Fruit fly (Drosophila melanogaster) whole organism, prepupa: Measurements from ENCODE around the gene Sec24CD.

Source experiments
- CG10631 ChIP-seq: fragments of 200-800 bp; sonication (Bioruptor generic); optimal IDR thresholded peaks from 2 replicates; lab custom pipeline; 2016; ENCODE audit warnings: missing biosample characterization, missing genetic modification characterization
- CG10669 ChIP-seq: fragments of 200-800 bp; sonication (Bioruptor generic); optimal IDR thresholded peaks from 3 replicates; lab custom pipeline; 2018; ENCODE audit warnings: missing biosample characterization, mild to moderate bottlenecking, missing genetic modification characterization, moderate library complexity
- CG11294 ChIP-seq: fragments of 200-800 bp; sonication (Bioruptor generic); IDR thresholded peaks from 2 replicates; pipeline ENCODE4 v1.3.6; 2022; ENCODE audit warnings: missing biosample characterization, missing genetic modification characterization
- CG11762 ChIP-seq: fragments of 200-800 bp; sonication (Bioruptor generic); optimal IDR thresholded peaks from 3 replicates; lab custom pipeline; 2016; ENCODE audit warnings: missing biosample characterization, missing genetic modification characterization; ENCODE audit not compliant: insufficient read depth
- CG11902 ChIP-seq: fragments of 200-800 bp; sonication (Bioruptor generic); optimal IDR thresholded peaks from 3 replicates; lab custom pipeline; 2016; ENCODE audit warnings: missing biosample characterization, missing genetic modification characterization
- CG15336 ChIP-seq: fragments of 200-800 bp; sonication (Bioruptor generic); IDR thresholded peaks from 2 replicates; pipeline ENCODE4 v1.3.6; 2022; ENCODE audit warnings: missing biosample characterization, missing genetic modification characterization
- CG1621 ChIP-seq: fragments of 200-800 bp; sonication (Bioruptor generic); optimal IDR thresholded peaks from 3 replicates; lab custom pipeline; 2018; ENCODE audit warnings: missing biosample characterization, mild to moderate bottlenecking, missing genetic modification characterization
- CG16779 ChIP-seq: fragments of 200-800 bp; sonication (Bioruptor generic); optimal IDR thresholded peaks from 3 replicates; lab custom pipeline; 2017; ENCODE audit warnings: missing biosample characterization, mild to moderate bottlenecking, missing genetic modification characterization
- CG3032 ChIP-seq: fragments of 200-800 bp; optimal IDR thresholded peaks from 2 replicates; lab custom pipeline; 2019; ENCODE audit warnings: missing biosample characterization, mild to moderate bottlenecking, missing genetic modification characterization, moderate library complexity
- CG31627 ChIP-seq: fragments of 200-800 bp; sonication (Bioruptor generic); optimal IDR thresholded peaks from 3 replicates; lab custom pipeline; 2016; ENCODE audit warnings: missing biosample characterization, missing genetic modification characterization
- CG32006 ChIP-seq: fragments of 200-800 bp; sonication (Bioruptor generic); optimal IDR thresholded peaks from 3 replicates; lab custom pipeline; 2017; ENCODE audit warnings: missing biosample characterization, mild to moderate bottlenecking, missing genetic modification characterization
- CG3919 ChIP-seq: fragments of 200-800 bp; sonication (Bioruptor generic); optimal IDR thresholded peaks from 3 replicates; lab custom pipeline; 2016; ENCODE audit warnings: missing biosample characterization, missing genetic modification characterization
- CG4318 ChIP-seq: fragments of 200-800 bp; sonication (Bioruptor generic); optimal IDR thresholded peaks from 3 replicates; lab custom pipeline; 2017; ENCODE audit warnings: missing biosample characterization, mild to moderate bottlenecking, missing genetic modification characterization
- CG6163 ChIP-seq: fragments of 200-800 bp; sonication (Bioruptor generic); IDR thresholded peaks from 3 replicates; pipeline ENCODE4 v1.3.6; 2022; ENCODE audit warnings: missing biosample characterization, missing genetic modification characterization
- CG6276 ChIP-seq: fragments of 200-800 bp; sonication (Bioruptor generic); optimal IDR thresholded peaks from 2 replicates; lab custom pipeline; 2017; ENCODE audit warnings: missing biosample characterization, mild to moderate bottlenecking, missing genetic modification characterization
- CG6792 ChIP-seq: fragments of 200-800 bp; sonication (Bioruptor generic); optimal IDR thresholded peaks from 3 replicates; lab custom pipeline; 2016; ENCODE audit warnings: missing biosample characterization, missing genetic modification characterization
- CG6808 ChIP-seq: fragments of 200-800 bp; sonication (Bioruptor generic); optimal IDR thresholded peaks from 3 replicates; lab custom pipeline; 2017; ENCODE audit warnings: missing biosample characterization, missing genetic modification characterization, mild to moderate bottlenecking, moderate library complexity, missing genetic modification reagents
- CG6854 ChIP-seq: fragments of 200-800 bp; sonication (Bioruptor generic); optimal IDR thresholded peaks from 2 replicates; lab custom pipeline; 2017; ENCODE audit warnings: missing biosample characterization, mild to moderate bottlenecking, missing genetic modification characterization
- CG7368 ChIP-seq: fragments of 200-800 bp; sonication (Bioruptor generic); optimal IDR thresholded peaks from 3 replicates; lab custom pipeline; 2016; ENCODE audit warnings: missing biosample characterization, missing genetic modification characterization
- CG8119 ChIP-seq: fragments of 200-800 bp; sonication (Bioruptor generic); IDR thresholded peaks from 3 replicates; pipeline ENCODE4 v1.3.6; 2022; ENCODE audit warnings: missing biosample characterization, missing genetic modification characterization
- CG8319 ChIP-seq: fragments of 200-800 bp; sonication (Bioruptor generic); optimal IDR thresholded peaks from 3 replicates; lab custom pipeline; 2016; ENCODE audit warnings: missing biosample characterization, missing genetic modification characterization
- CG8632 ChIP-seq: fragments of 200-800 bp; sonication (Bioruptor generic); optimal IDR thresholded peaks from 3 replicates; lab custom pipeline; 2016; ENCODE audit warnings: missing biosample characterization, missing genetic modification characterization
- CG9139 ChIP-seq: fragments of 200-800 bp; sonication (Bioruptor generic); optimal IDR thresholded peaks from 3 replicates; lab custom pipeline; 2017; ENCODE audit warnings: missing biosample characterization, mild to moderate bottlenecking, missing genetic modification characterization
- Eip75B ChIP-seq: fragments of 200-800 bp; sonication (Bioruptor generic); optimal IDR thresholded peaks from 3 replicates; lab custom pipeline; 2016; ENCODE audit warnings: missing biosample characterization, missing genetic modification characterization
- Eip78C ChIP-seq: fragments of 200-800 bp; sonication (Bioruptor generic); peaks from one replicate; lab custom pipeline; 2016; ENCODE audit warnings: missing biosample characterization, missing genetic modification characterization
- Eip93F ChIP-seq: fragments of 200-800 bp; sonication (Bioruptor generic); optimal IDR thresholded peaks from 2 replicates; lab custom pipeline; 2016; ENCODE audit warnings: missing biosample characterization, mild to moderate bottlenecking, missing genetic modification characterization
- Ets96B ChIP-seq: fragments of 200-800 bp; optimal IDR thresholded peaks from 2 replicates; lab custom pipeline; 2019; ENCODE audit warnings: missing biosample characterization, mild to moderate bottlenecking, missing genetic modification characterization, moderate library complexity
- Gug ChIP-seq: fragments of 200-800 bp; sonication (Bioruptor generic); IDR thresholded peaks from 2 replicates; pipeline ENCODE4 v1.3.6; 2022; ENCODE audit warnings: missing biosample characterization, missing genetic modification characterization
- Hr38 ChIP-seq: sonication (Bioruptor generic); optimal IDR thresholded peaks from 2 replicates; lab custom pipeline; 2016; ENCODE audit warnings: missing biosample characterization, missing genetic modification characterization
- Hr4 ChIP-seq: fragments of 200-800 bp; sonication (Bioruptor generic); optimal IDR thresholded peaks from 3 replicates; lab custom pipeline; 2016; ENCODE audit warnings: missing biosample characterization, missing genetic modification characterization
- Lpt ChIP-seq: fragments of 200-800 bp; sonication (Bioruptor generic); optimal IDR thresholded peaks from 3 replicates; lab custom pipeline; 2016; ENCODE audit warnings: missing biosample characterization, missing genetic modification characterization
- Met ChIP-seq: fragments of 200-800 bp; sonication (Bioruptor generic); optimal IDR thresholded peaks from 3 replicates; lab custom pipeline; 2016; ENCODE audit warnings: missing biosample characterization, missing genetic modification characterization
- Smox ChIP-seq: fragments of 200-800 bp; sonication (Bioruptor generic); optimal IDR thresholded peaks from 3 replicates; lab custom pipeline; 2016; ENCODE audit warnings: missing biosample characterization, missing genetic modification characterization
- Sox102F ChIP-seq: fragments of 200-800 bp; sonication (Bioruptor generic); optimal IDR thresholded peaks from 2 replicates; lab custom pipeline; 2016; ENCODE audit warnings: missing biosample characterization, mild to moderate bottlenecking, missing genetic modification characterization
- Sox14 ChIP-seq: fragments of 200-800 bp; sonication (Bioruptor generic); optimal IDR thresholded peaks from 3 replicates; lab custom pipeline; 2016; ENCODE audit warnings: missing biosample characterization, missing genetic modification characterization
- Sox15 ChIP-seq: fragments of 200-800 bp; sonication (Bioruptor generic); optimal IDR thresholded peaks from 3 replicates; lab custom pipeline; 2016; ENCODE audit warnings: missing biosample characterization, missing genetic modification characterization
- achi ChIP-seq: fragments of 200-800 bp; sonication (Bioruptor generic); optimal IDR thresholded peaks from 3 replicates; lab custom pipeline; 2016; ENCODE audit warnings: missing biosample characterization, missing genetic modification characterization
- dac ChIP-seq: fragments of 200-800 bp; sonication (Bioruptor generic); optimal IDR thresholded peaks from 2 replicates; lab custom pipeline; 2017; ENCODE audit warnings: missing biosample characterization, mild to moderate bottlenecking, missing genetic modification characterization
- dsx ChIP-seq: fragments of 200-800 bp; optimal IDR thresholded peaks from 3 replicates; lab custom pipeline; 2019; ENCODE audit warnings: missing biosample characterization, mild to moderate bottlenecking, missing genetic modification characterization, moderate library complexity; ENCODE audit not compliant: poor library complexity, severe bottlenecking
- eg ChIP-seq: fragments of 200-800 bp; sonication (Bioruptor generic); IDR thresholded peaks from 3 replicates; pipeline ENCODE4 v1.3.6; 2022; ENCODE audit warnings: missing biosample characterization, missing genetic modification characterization
- esn ChIP-seq: fragments of 200-800 bp; sonication (Bioruptor generic); optimal IDR thresholded peaks from 2 replicates; lab custom pipeline; 2016; ENCODE audit warnings: missing biosample characterization, mild to moderate bottlenecking, missing genetic modification characterization, moderate library complexity
- fd85E ChIP-seq: fragments of 200-800 bp; sonication (Bioruptor generic); optimal IDR thresholded peaks from 3 replicates; lab custom pipeline; 2016; ENCODE audit warnings: missing biosample characterization, missing genetic modification characterization
- fkh ChIP-seq: fragments of 200-800 bp; sonication (Bioruptor generic); optimal IDR thresholded peaks from 3 replicates; lab custom pipeline; 2017; ENCODE audit warnings: missing biosample characterization, mild to moderate bottlenecking, missing genetic modification characterization, moderate library complexity
- lz ChIP-seq: fragments of 200-800 bp; sonication (Bioruptor generic); optimal IDR thresholded peaks from 3 replicates; lab custom pipeline; 2016; ENCODE audit warnings: missing biosample characterization, missing genetic modification characterization
- pdm3 ChIP-seq: fragments of 200-800 bp; sonication (Bioruptor generic); optimal IDR thresholded peaks from 3 replicates; lab custom pipeline; 2016; ENCODE audit warnings: missing biosample characterization, missing genetic modification characterization
- ss ChIP-seq, 2 experiments: fragments of 200-800 bp; sonication (Bioruptor generic); optimal IDR thresholded peaks; 2 replicates in 1 of 2; 3 replicates in 1 of 2; lab custom pipeline; 2017 to 2018; ENCODE audit warnings: mild to moderate bottlenecking in 2 of 2, missing biosample characterization in 2 of 2, missing genetic modification characterization in 2 of 2, moderate library complexity in 1 of 2
- svp ChIP-seq: fragments of 200-800 bp; sonication (Bioruptor generic); peaks from one replicate; lab custom pipeline; 2016; ENCODE audit warnings: missing biosample characterization, missing genetic modification characterization
- vri ChIP-seq: fragments of 200-800 bp; sonication (Bioruptor generic); optimal IDR thresholded peaks from 3 replicates; lab custom pipeline; 2016; ENCODE audit warnings: missing biosample characterization, mild to moderate bottlenecking, missing genetic modification characterization

Gene Sec24CD

dm6 chr2L:2201107-2201561 is 35.5 kb downstream of the Sec24CD start (continued):
- TF ChIP-seq CG10631 (peak; percentile 94), achi (peak; percentile 90), CG9139 (GFP tag; lab: Kevin White, UChicago) (peak; percentile 65), CG6808 (peak; percentile 87), Eip93F (GFP tag; lab: Kevin White, UChicago) (no peak), Eip78C (GFP tag; lab: Kevin White, UChicago) (peak; percentile 96), CG11902 (GFP tag; lab: Kevin White, UChicago) (peak; percentile 69), fd85E (peak; percentile 48), Sox14 (GFP tag; lab: Kevin White, UChicago) (peak; percentile 93), CG10669 (GFP tag; lab: Kevin White, UChicago) (peak; percentile 85), Hr38 (GFP tag; lab: Kevin White, UChicago) (no peak), CG7368 (GFP tag; lab: Kevin White, UChicago) (peak; percentile 72), Hr4 (GFP tag; lab: Kevin White, UChicago) (peak; percentile 96), eg (GFP tag; lab: Robert Waterston, UW) (peak; percentile 91), Gug (peak; percentile 80), CG8319 (peak; percentile 66), dac (GFP tag; lab: Kevin White, UChicago) (peak; percentile 89), CG16779 (tag; lab: Kevin White, UChicago) (peak; percentile 91), Sox15 (peak; percentile 79), Lpt (GFP tag; lab: Kevin White, UChicago) (peak; percentile 78), CG15336 (GFP tag; lab: Robert Waterston, UW) (peak; percentile 93), CG8119 (GFP tag; lab: Robert Waterston, UW) (peak; percentile 93), CG6276 (peak; percentile 97), CG3032 (tag; lab: Kevin White, UChicago) (peak; percentile 85), CG6792 (GFP tag; lab: Kevin White, UChicago) (peak; percentile 82), esn (peak; percentile 86), CG8632 (GFP tag; lab: Kevin White, UChicago) (peak; percentile 79), CG6163 (GFP tag; lab: Robert Waterston, UW) (peak; percentile 90), Ets96B (tag; lab: Kevin White, UChicago) (peak; percentile 85), CG32006 (GFP tag; lab: Kevin White, UChicago) (peak; percentile 99), ss (GFP tag; optimal IDR thresholded peaks at IDR 0.05; lab: Kevin White, UChicago) (peak; percentile 67 to 76), CG11294 (GFP tag; lab: Robert Waterston, UW) (peak; percentile 86), Smox (GFP tag; lab: Kevin White, UChicago) (peak; percentile 80)

- peak; percentile 29 for TF ChIP-seq CG6854 (GFP tag; lab: Kevin White, UChicago)
- no peak for TF ChIP-seq CG11294 (GFP tag; lab: Robert Waterston, UW)
- peak; percentile 41 for TF ChIP-seq CG7368 (GFP tag; lab: Kevin White, UChicago)
- TF ChIP-seq CG16779 (tag; lab: Kevin White, UChicago) = peak; percentile 33
- peak; percentile 34 for TF ChIP-seq CG3919 (GFP tag; lab: Kevin White, UChicago)
- peak; percentile 93 for TF ChIP-seq svp (GFP tag; lab: Kevin White, UChicago)
- TF ChIP-seq vri (GFP tag; lab: Kevin White, UChicago) = peak; percentile 99
- peak; percentile 86 for TF ChIP-seq Lpt (GFP tag; lab: Kevin White, UChicago)
- TF ChIP-seq ss (GFP tag; optimal IDR thresholded peaks at IDR 0.05; lab: Kevin White, UChicago) = peak in 1 of 2 experiments; percentile 31
- no peak for TF ChIP-seq CG11762 (GFP tag; lab: Kevin White, UChicago)
- TF ChIP-seq pdm3 (GFP tag; lab: Kevin White, UChicago) = no peak
- TF ChIP-seq eg (GFP tag; lab: Robert Waterston, UW) = no peak
- TF ChIP-seq Eip75B (GFP tag; lab: Kevin White, UChicago) = peak; percentile 51
- no peak for TF ChIP-seq lz
- TF ChIP-seq CG31627 (GFP tag; lab: Kevin White, UChicago) = no peak
- no peak for TF ChIP-seq CG6792 (GFP tag; lab: Kevin White, UChicago)
- peak; percentile 5 for TF ChIP-seq Ets96B (tag; lab: Kevin White, UChicago)
- no peak for TF ChIP-seq fd85E
- TF ChIP-seq CG4318 (GFP tag; lab: Kevin White, UChicago) = no peak
- peak; percentile 22 for TF ChIP-seq fkh (GFP tag; lab: Kevin White, UChicago)
- peak; percentile 75 for TF ChIP-seq Eip78C (GFP tag; lab: Kevin White, UChicago)
- no peak for TF ChIP-seq CG11902 (GFP tag; lab: Kevin White, UChicago)
- peak; percentile 59 for TF ChIP-seq CG1621 (tag; lab: Kevin White, UChicago)
- peak; percentile 22 for TF ChIP-seq dsx (GFP tag; lab: Kevin White, UChicago)
- TF ChIP-seq Sox102F (GFP tag; lab: Kevin White, UChicago) = peak; percentile 9
- peak; percentile 78 for TF ChIP-seq Met (GFP tag; lab: Kevin White, UChicago)
Measured at dm6 chr2L:2200136-2201036, 36.3 kb downstream of the Sec24CD start.
